Fruit fly (Drosophila melanogaster) whole organism, prepupa: ENCODE data around the gene CG13901.
A peak's percentile ranks its signal among the peaks of the same experiment; 100 is the strongest.

ENCODE experiments used
- Blimp-1 ChIP-seq: fragments of 200-800 bp; sonication (Bioruptor generic); optimal IDR thresholded peaks from 3 replicates; lab custom pipeline; 2017; ENCODE audit warnings: missing biosample characterization, missing genetic modification characterization, mild to moderate bottlenecking, moderate library complexity, missing genetic modification reagents
- CG10631 ChIP-seq: fragments of 200-800 bp; sonication (Bioruptor generic); optimal IDR thresholded peaks from 2 replicates; lab custom pipeline; 2016; ENCODE audit warnings: missing biosample characterization, missing genetic modification characterization
- CG10669 ChIP-seq: fragments of 200-800 bp; sonication (Bioruptor generic); optimal IDR thresholded peaks from 3 replicates; lab custom pipeline; 2018; ENCODE audit warnings: missing biosample characterization, mild to moderate bottlenecking, missing genetic modification characterization, moderate library complexity
- CG15336 ChIP-seq: fragments of 200-800 bp; sonication (Bioruptor generic); IDR thresholded peaks from 2 replicates; pipeline ENCODE4 v1.3.6; 2022; ENCODE audit warnings: missing biosample characterization, missing genetic modification characterization
- CG3032 ChIP-seq: fragments of 200-800 bp; optimal IDR thresholded peaks from 2 replicates; lab custom pipeline; 2019; ENCODE audit warnings: missing biosample characterization, mild to moderate bottlenecking, missing genetic modification characterization, moderate library complexity
- CG31627 ChIP-seq: fragments of 200-800 bp; sonication (Bioruptor generic); optimal IDR thresholded peaks from 3 replicates; lab custom pipeline; 2016; ENCODE audit warnings: missing biosample characterization, missing genetic modification characterization
- CG32006 ChIP-seq: fragments of 200-800 bp; sonication (Bioruptor generic); optimal IDR thresholded peaks from 3 replicates; lab custom pipeline; 2017; ENCODE audit warnings: missing biosample characterization, mild to moderate bottlenecking, missing genetic modification characterization
- CG3919 ChIP-seq: fragments of 200-800 bp; sonication (Bioruptor generic); optimal IDR thresholded peaks from 3 replicates; lab custom pipeline; 2016; ENCODE audit warnings: missing biosample characterization, missing genetic modification characterization
- CG6163 ChIP-seq: fragments of 200-800 bp; sonication (Bioruptor generic); IDR thresholded peaks from 3 replicates; pipeline ENCODE4 v1.3.6; 2022; ENCODE audit warnings: missing biosample characterization, missing genetic modification characterization
- CG6276 ChIP-seq: fragments of 200-800 bp; sonication (Bioruptor generic); optimal IDR thresholded peaks from 2 replicates; lab custom pipeline; 2017; ENCODE audit warnings: missing biosample characterization, mild to moderate bottlenecking, missing genetic modification characterization
- CG6808 ChIP-seq: fragments of 200-800 bp; sonication (Bioruptor generic); optimal IDR thresholded peaks from 3 replicates; lab custom pipeline; 2017; ENCODE audit warnings: missing biosample characterization, missing genetic modification characterization, mild to moderate bottlenecking, moderate library complexity, missing genetic modification reagents
- CG6854 ChIP-seq: fragments of 200-800 bp; sonication (Bioruptor generic); optimal IDR thresholded peaks from 2 replicates; lab custom pipeline; 2017; ENCODE audit warnings: missing biosample characterization, mild to moderate bottlenecking, missing genetic modification characterization
- CG7368 ChIP-seq: fragments of 200-800 bp; sonication (Bioruptor generic); optimal IDR thresholded peaks from 3 replicates; lab custom pipeline; 2016; ENCODE audit warnings: missing biosample characterization, missing genetic modification characterization
- CG8119 ChIP-seq: fragments of 200-800 bp; sonication (Bioruptor generic); IDR thresholded peaks from 3 replicates; pipeline ENCODE4 v1.3.6; 2022; ENCODE audit warnings: missing biosample characterization, missing genetic modification characterization
- CG8319 ChIP-seq: fragments of 200-800 bp; sonication (Bioruptor generic); optimal IDR thresholded peaks from 3 replicates; lab custom pipeline; 2016; ENCODE audit warnings: missing biosample characterization, missing genetic modification characterization
- CG9139 ChIP-seq: fragments of 200-800 bp; sonication (Bioruptor generic); optimal IDR thresholded peaks from 3 replicates; lab custom pipeline; 2017; ENCODE audit warnings: missing biosample characterization, mild to moderate bottlenecking, missing genetic modification characterization
- Eip75B ChIP-seq: fragments of 200-800 bp; sonication (Bioruptor generic); optimal IDR thresholded peaks from 3 replicates; lab custom pipeline; 2016; ENCODE audit warnings: missing biosample characterization, missing genetic modification characterization
- Eip78C ChIP-seq: fragments of 200-800 bp; sonication (Bioruptor generic); peaks from one replicate; lab custom pipeline; 2016; ENCODE audit warnings: missing biosample characterization, missing genetic modification characterization
- Eip93F ChIP-seq: fragments of 200-800 bp; sonication (Bioruptor generic); optimal IDR thresholded peaks from 2 replicates; lab custom pipeline; 2016; ENCODE audit warnings: missing biosample characterization, mild to moderate bottlenecking, missing genetic modification characterization
- Ets96B ChIP-seq: fragments of 200-800 bp; optimal IDR thresholded peaks from 2 replicates; lab custom pipeline; 2019; ENCODE audit warnings: missing biosample characterization, mild to moderate bottlenecking, missing genetic modification characterization, moderate library complexity
- Gug ChIP-seq: fragments of 200-800 bp; sonication (Bioruptor generic); IDR thresholded peaks from 2 replicates; pipeline ENCODE4 v1.3.6; 2022; ENCODE audit warnings: missing biosample characterization, missing genetic modification characterization
- Hr4 ChIP-seq: fragments of 200-800 bp; sonication (Bioruptor generic); optimal IDR thresholded peaks from 3 replicates; lab custom pipeline; 2016; ENCODE audit warnings: missing biosample characterization, missing genetic modification characterization
- Lpt ChIP-seq: fragments of 200-800 bp; sonication (Bioruptor generic); optimal IDR thresholded peaks from 3 replicates; lab custom pipeline; 2016; ENCODE audit warnings: missing biosample characterization, missing genetic modification characterization
- Smox ChIP-seq: fragments of 200-800 bp; sonication (Bioruptor generic); optimal IDR thresholded peaks from 3 replicates; lab custom pipeline; 2016; ENCODE audit warnings: missing biosample characterization, missing genetic modification characterization
- achi ChIP-seq: fragments of 200-800 bp; sonication (Bioruptor generic); optimal IDR thresholded peaks from 3 replicates; lab custom pipeline; 2016; ENCODE audit warnings: missing biosample characterization, missing genetic modification characterization
- acj6 ChIP-seq: fragments of 200-800 bp; sonication (Bioruptor generic); optimal IDR thresholded peaks from 3 replicates; lab custom pipeline; 2016; ENCODE audit warnings: missing biosample characterization, missing genetic modification characterization
- cyc ChIP-seq: fragments of 200-800 bp; sonication (Bioruptor generic); optimal IDR thresholded peaks from 3 replicates; lab custom pipeline; 2016; ENCODE audit warnings: missing biosample characterization, missing genetic modification characterization
- dsx ChIP-seq: fragments of 200-800 bp; optimal IDR thresholded peaks from 3 replicates; lab custom pipeline; 2019; ENCODE audit warnings: missing biosample characterization, mild to moderate bottlenecking, missing genetic modification characterization, moderate library complexity; ENCODE audit not compliant: poor library complexity, severe bottlenecking
- eg ChIP-seq: fragments of 200-800 bp; sonication (Bioruptor generic); IDR thresholded peaks from 3 replicates; pipeline ENCODE4 v1.3.6; 2022; ENCODE audit warnings: missing biosample characterization, missing genetic modification characterization
- esn ChIP-seq: fragments of 200-800 bp; sonication (Bioruptor generic); optimal IDR thresholded peaks from 2 replicates; lab custom pipeline; 2016; ENCODE audit warnings: missing biosample characterization, mild to moderate bottlenecking, missing genetic modification characterization, moderate library complexity
- fd59A ChIP-seq: fragments of 200-800 bp; sonication (Bioruptor generic); optimal IDR thresholded peaks from 2 replicates; lab custom pipeline; 2017; ENCODE audit warnings: missing biosample characterization, mild to moderate bottlenecking, missing genetic modification characterization, missing genetic modification reagents
- fkh ChIP-seq: fragments of 200-800 bp; sonication (Bioruptor generic); optimal IDR thresholded peaks from 3 replicates; lab custom pipeline; 2017; ENCODE audit warnings: missing biosample characterization, mild to moderate bottlenecking, missing genetic modification characterization, moderate library complexity
- pdm3 ChIP-seq: fragments of 200-800 bp; sonication (Bioruptor generic); optimal IDR thresholded peaks from 3 replicates; lab custom pipeline; 2016; ENCODE audit warnings: missing biosample characterization, missing genetic modification characterization
- spab ChIP-seq: fragments of 200-800 bp; sonication (Bioruptor generic); optimal IDR thresholded peaks from 2 replicates; lab custom pipeline; 2017; ENCODE audit warnings: missing biosample characterization, mild to moderate bottlenecking, missing genetic modification characterization, missing genetic modification reagents
- ss ChIP-seq, 2 experiments: fragments of 200-800 bp; sonication (Bioruptor generic); optimal IDR thresholded peaks; 2 replicates in 1 of 2; 3 replicates in 1 of 2; lab custom pipeline; 2017 to 2018; ENCODE audit warnings: mild to moderate bottlenecking in 2 of 2, missing biosample characterization in 2 of 2, missing genetic modification characterization in 2 of 2, moderate library complexity in 1 of 2
- svp ChIP-seq: fragments of 200-800 bp; sonication (Bioruptor generic); peaks from one replicate; lab custom pipeline; 2016; ENCODE audit warnings: missing biosample characterization, missing genetic modification characterization
- topi ChIP-seq: fragments of 200-800 bp; sonication (Bioruptor generic); optimal IDR thresholded peaks from 3 replicates; lab custom pipeline; 2016; ENCODE audit warnings: missing biosample characterization, missing genetic modification characterization

The CG13901 gene

dm6 chr3L:799837-800513 is 37.6 kb downstream of the CG13901 start (continued):
- TF ChIP-seq esn (GFP tag; lab: Kevin White, UChicago) (peak; percentile 78), CG6163 (GFP tag; lab: Robert Waterston, UW) (peak; percentile 74; the same call in 2 of the 3 replicates), ss (GFP tag; optimal IDR thresholded peaks at IDR 0.05; lab: Kevin White, UChicago) (peak in 1 of 2 experiments; percentile 89), spab (GFP tag; lab: Kevin White, UChicago) (peak; percentile 44), CG10631 (GFP tag; lab: Kevin White, UChicago) (peak; percentile 60), CG31627 (GFP tag; lab: Kevin White, UChicago) (peak; percentile 70), cyc (GFP tag; lab: Kevin White, UChicago) (peak; percentile 79), Gug (no peak), fd59A (GFP tag; lab: Kevin White, UChicago) (peak; percentile 32), fkh (GFP tag; lab: Kevin White, UChicago) (no peak), Hr4 (GFP tag; lab: Kevin White, UChicago) (peak; percentile 32), Smox (peak; percentile 71), CG6854 (no peak), pdm3 (GFP tag; lab: Kevin White, UChicago) (peak; percentile 55), Eip75B (GFP tag; lab: Kevin White, UChicago) (peak; percentile 53), CG3032 (tag; lab: Kevin White, UChicago) (peak; percentile 55), Blimp-1 (GFP tag; lab: Kevin White, UChicago) (peak; percentile 62), CG10669 (GFP tag; lab: Kevin White, UChicago) (peak; percentile 58), Lpt (peak; percentile 28), CG32006 (GFP tag; lab: Kevin White, UChicago) (peak; percentile 63), CG15336 (GFP tag; lab: Robert Waterston, UW) (peak; percentile 56; the same call in 1 of the 2 replicates)

dm6 chr3L:796926-797802 is 40.5 kb downstream of the CG13901 start:
- peak; percentile 35 for TF ChIP-seq CG3032 (tag; lab: Kevin White, UChicago)
- TF ChIP-seq Eip78C (GFP tag; lab: Kevin White, UChicago) = peak; percentile 64
- TF ChIP-seq CG10669 (GFP tag; lab: Kevin White, UChicago) = peak; percentile 43
- peak; percentile 65 for TF ChIP-seq svp (GFP tag; lab: Kevin White, UChicago)
- no peak for TF ChIP-seq CG8119 (GFP tag; lab: Robert Waterston, UW)
- TF ChIP-seq dsx (GFP tag; lab: Kevin White, UChicago) = peak; percentile 51
- peak; percentile 24 for TF ChIP-seq CG32006 (GFP tag; lab: Kevin White, UChicago)
- no peak for TF ChIP-seq CG9139 (GFP tag; lab: Kevin White, UChicago)
- peak; percentile 24 for TF ChIP-seq acj6 (GFP tag; lab: Kevin White, UChicago)
- peak; percentile 32 for TF ChIP-seq spab (GFP tag; lab: Kevin White, UChicago)
- TF ChIP-seq topi = peak; percentile 13
- peak; percentile 68 for TF ChIP-seq Ets96B (tag; lab: Kevin White, UChicago)
- peak; percentile 9 for TF ChIP-seq CG6276 (GFP tag; lab: Kevin White, UChicago)
- TF ChIP-seq Gug = no peak
- TF ChIP-seq Eip93F (GFP tag; lab: Kevin White, UChicago) = no peak
- TF ChIP-seq CG8319 (GFP tag; lab: Kevin White, UChicago) = peak; percentile 2
- no peak for TF ChIP-seq CG31627 (GFP tag; lab: Kevin White, UChicago)
- peak; percentile 56 for TF ChIP-seq achi (GFP tag; lab: Kevin White, UChicago)
- TF ChIP-seq ss (GFP tag; optimal IDR thresholded peaks at IDR 0.05; lab: Kevin White, UChicago) = peak in 1 of 2 experiments; percentile 36
- peak; percentile 31; the same call in 1 of the 3 replicates for TF ChIP-seq eg
- TF ChIP-seq CG6808 (GFP tag; lab: Kevin White, UChicago) = peak; percentile 25
- peak; percentile 48 for TF ChIP-seq CG10631 (GFP tag; lab: Kevin White, UChicago)
- peak; percentile 56 for TF ChIP-seq CG3919
- TF ChIP-seq CG7368 (GFP tag; lab: Kevin White, UChicago) = no peak
- TF ChIP-seq CG6163 (GFP tag; lab: Robert Waterston, UW) = peak; percentile 58; the same call in 2 of the 3 replicates
- peak; percentile 28; the same call in 1 of the 2 replicates for TF ChIP-seq CG15336 (GFP tag; lab: Robert Waterston, UW)
